Fruit fly (Drosophila melanogaster): Measurements from ENCODE around the gene FMRFaR.

DNA sequence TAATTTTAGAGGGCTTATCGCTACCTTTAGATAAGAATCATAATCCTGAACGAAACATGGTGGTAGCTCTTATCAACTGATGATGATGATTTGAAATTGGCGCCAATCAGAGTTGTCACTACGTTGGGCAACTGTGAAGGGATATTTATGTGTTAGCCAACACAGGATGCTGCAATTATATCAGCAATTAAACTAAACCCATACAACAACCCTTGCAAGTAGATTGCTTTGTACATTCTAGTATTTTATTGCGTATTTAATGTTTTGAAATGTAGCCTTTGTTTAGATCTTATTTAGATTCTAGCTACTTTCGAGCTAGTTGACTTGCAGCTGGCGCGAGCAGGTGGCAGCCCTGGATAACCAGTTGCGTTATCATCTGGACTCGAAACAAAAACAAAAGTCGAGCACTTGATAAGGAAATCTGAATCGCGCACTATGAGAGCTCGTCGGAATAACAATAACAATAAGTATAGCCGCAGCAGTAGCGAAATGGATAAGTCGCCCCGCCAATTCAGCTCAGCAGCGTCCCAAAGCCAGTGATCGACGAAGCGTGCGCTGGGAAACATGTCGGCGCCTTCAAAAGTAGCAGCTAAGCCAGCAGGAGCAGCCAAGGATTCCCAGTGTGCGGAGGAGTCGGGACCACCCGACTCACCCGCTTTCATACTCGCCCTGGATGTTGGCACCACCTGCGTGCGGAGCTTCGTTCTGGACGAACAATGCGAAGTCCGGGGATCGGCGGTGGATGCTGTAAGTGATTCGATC is 50.8 kb downstream of the FMRFaR start, which contains the start of gene CG1271:
- TF ChIP-seq Ada2b (GFP tag; IDR thresholded peaks at IDR 0.05) (0 out of 2 replicates have a peak, but pooled peaks have one; percentile 25), nerfin-1 (tag; optimal IDR thresholded peaks at IDR 0.05) (peak; percentile 60), CG2120 (GFP tag; optimal IDR thresholded peaks at IDR 0.05) (peak; percentile 83)
